Worm (Caenorhabditis elegans): ENCODE measurements around the gene mrpl-44.
A peak's percentile ranks its signal among the peaks of the same experiment; 100 is the strongest.

The mrpl-44 gene

ce11 chrIII:9053740-9054252, 35.4 kb downstream of the mrpl-44 start, which contains the start of gene R107.5 (continued):
- TF ChIP-seq ctbp-1 (GFP tag; IDR thresholded peaks at IDR 0.05) (peak; percentile 87), fkh-10 (GFP tag; optimal IDR thresholded peaks at IDR 0.05) (no peak), dmd-8 (GFP tag; IDR thresholded peaks at IDR 0.05) (0 out of 2 replicates have a peak, but pooled peaks have one; percentile 24), T26A8.4 (GFP tag; IDR thresholded peaks at IDR 0.05) (peak; percentile 94), cey-2 (tag; optimal IDR thresholded peaks at IDR 0.05; ENCODE audit: borderline replicate concordance, insufficient read depth) (peak; percentile 66), egl-43 (GFP tag; IDR thresholded peaks at IDR 0.05) (peak; percentile 92), mes-2 (tag; optimal IDR thresholded peaks at IDR 0.05; ENCODE audit: poor library complexity, severe bottlenecking) (peak; percentile 72), egl-27 (tag; optimal IDR thresholded peaks at IDR 0.05) (no peak), madf-5 (GFP tag; IDR thresholded peaks at IDR 0.05) (peak; percentile 47 to 79; a peak in 2 of 4 replicates), tag-97 (GFP tag; IDR thresholded peaks at IDR 0.05) (0 out of 2 replicates have a peak, but pooled peaks have one; percentile 38), ceh-32 (tag; optimal IDR thresholded peaks at IDR 0.05; ENCODE audit: poor library complexity) (peak; percentile 3), nhr-10 (tag; optimal IDR thresholded peaks at IDR 0.05) (peak; percentile 88), skn-1 (tag; optimal IDR thresholded peaks at IDR 0.05) (no peak), F26F4.8 (GFP tag; conservative IDR thresholded peaks at IDR 0.05) (no peak), spr-3 (GFP tag; optimal IDR thresholded peaks at IDR 0.05) (peak; percentile 89), spr-1 (tag; optimal IDR thresholded peaks at IDR 0.05) (peak; percentile 93), unc-130 (GFP tag; optimal IDR thresholded peaks at IDR 0.05) (no peak), lin-15B (tag; optimal IDR thresholded peaks at IDR 0.05) (no peak), lim-7 (GFP tag; IDR thresholded peaks at IDR 0.05) (peak; percentile 67; the same call in 1 of the 2 replicates), ama-1 (optimal IDR thresholded peaks at IDR 0.05) (peak; percentile 48), daf-8 (GFP tag; IDR thresholded peaks at IDR 0.05) (no peak), ztf-11 (tag; optimal IDR thresholded peaks at IDR 0.05) (no peak), lir-3 (tag; optimal IDR thresholded peaks at IDR 0.05) (no peak), mdt-29 (GFP tag; IDR thresholded peaks at IDR 0.05) (peak; percentile 100), ceh-28 (tag; optimal IDR thresholded peaks at IDR 0.05) (no peak), lin-1 (GFP tag; IDR thresholded peaks at IDR 0.05) (peak; percentile 92), daf-12 (tag; optimal IDR thresholded peaks at IDR 0.05) (no peak), saeg-2 (GFP tag; IDR thresholded peaks at IDR 0.05) (peak; percentile 90), fos-1 (tag; optimal IDR thresholded peaks at IDR 0.05) (no peak), F37D6.2 (tag; optimal IDR thresholded peaks at IDR 0.05) (peak; percentile 82), nhr-25 (tag; optimal IDR thresholded peaks at IDR 0.05; ENCODE audit: borderline replicate concordance, insufficient read depth) (peak; percentile 88), zag-1 (tag; optimal IDR thresholded peaks at IDR 0.05) (no peak), snpc-4 (tag; optimal IDR thresholded peaks at IDR 0.05) (no peak), nhr-41 (GFP tag; IDR thresholded peaks at IDR 0.05) (peak; percentile 81), Y5F2A.4 (GFP tag; optimal IDR thresholded peaks at IDR 0.05) (peak; percentile 88), duxl-1 (tag; optimal IDR thresholded peaks at IDR 0.05; ENCODE audit: poor library complexity) (peak; percentile 57), ztf-7 (tag; optimal IDR thresholded peaks at IDR 0.05) (peak; percentile 21), dmd-9 (GFP tag; IDR thresholded peaks at IDR 0.05) (peak; percentile 77; the same call in 1 of the 2 replicates), dve-1 (tag; optimal IDR thresholded peaks at IDR 0.05; ENCODE audit: insufficient read depth) (peak; percentile 94), attf-4 (tag; optimal IDR thresholded peaks at IDR 0.05) (no peak), arid-1 (GFP tag; conservative IDR thresholded peaks at IDR 0.05) (peak; percentile 91), mdl-1 (tag; optimal IDR thresholded peaks at IDR 0.05) (peak; percentile 86 to 98), snpc-1.2 (GFP tag; IDR thresholded peaks at IDR 0.05) (peak; percentile 83), zfp-3 (GFP tag; conservative IDR thresholded peaks at IDR 0.05) (peak; percentile 97), ZK546.5 (tag; optimal IDR thresholded peaks at IDR 0.05) (no peak), aly-2 (tag; optimal IDR thresholded peaks at IDR 0.05) (no peak), hif-1 (tag; optimal IDR thresholded peaks at IDR 0.05) (peak; percentile 66 to 86), nhr-77 (tag; optimal IDR thresholded peaks at IDR 0.05) (peak; percentile 74), set-16 (GFP tag; IDR thresholded peaks at IDR 0.05) (peak; percentile 92), ces-1 (GFP tag; optimal IDR thresholded peaks at IDR 0.05) (no peak)
